Worm (Caenorhabditis elegans) whole organism, young adult: Measurements from ENCODE around the gene Y59C2A.2.

Experiments
- C06A6.2 ChIP-seq: fragments of 200-800 bp; sonication (Bioruptor generic); conservative IDR thresholded peaks from 2 replicates; pipeline ENCODE4 v1.3.6; 2022; ENCODE audit warnings: missing genetic modification characterization, missing compliant biosample characterization
- F23B12.7 ChIP-seq: sonication (generic microtip); optimal IDR thresholded peaks from 2 replicates; lab custom pipeline; 2017; ENCODE audit warnings: missing genetic modification characterization, mild to moderate bottlenecking, missing compliant biosample characterization, antibody characterized with exemption, moderate library complexity; ENCODE audit not compliant: insufficient read depth
- F57C9.4 ChIP-seq: sonication (generic microtip); optimal IDR thresholded peaks from 2 replicates; lab custom pipeline; 2017; ENCODE audit warnings: mild to moderate bottlenecking, missing genetic modification characterization, missing compliant biosample characterization
- Y79H2A.3 ChIP-seq: fragments of 200-800 bp; sonication (Bioruptor generic); conservative IDR thresholded peaks from 2 replicates; pipeline ENCODE4 v1.3.6; 2022; ENCODE audit warnings: missing genetic modification reagents, missing genetic modification characterization, missing compliant biosample characterization
- snpc-4 ChIP-seq, 5 experiments: fragments of 150-350 bp in 1 of 5; sonication (generic microtip) in 4 of 5; optimal IDR thresholded peaks; 2 replicates each; lab custom pipeline; 2014 to 2018; ENCODE audit warnings: missing genetic modification characterization in 5 of 5, missing biosample characterization in 3 of 5, antibody characterized with exemption in 2 of 5, mild to moderate bottlenecking in 2 of 5, missing compliant biosample characterization in 2 of 5, missing genotype in 2 of 5, moderate library complexity in 2 of 5, missing genetic modification reagents in 1 of 5
- tlf-1 ChIP-seq: fragments of 200-800 bp; sonication (Bioruptor generic); optimal IDR thresholded peaks from 2 replicates; lab custom pipeline; 2018; ENCODE audit warnings: mild to moderate bottlenecking, missing genetic modification characterization, missing compliant biosample characterization

ce11 chrII:2215512-2215911, 11.6 kb upstream of the Y59C2A.2 start:
- TF ChIP-seq snpc-4 (GFP tag; optimal IDR thresholded peaks at IDR 0.05; lab: Kevin White, UChicago) = no peak
- TF ChIP-seq snpc-4 (tag; optimal IDR thresholded peaks at IDR 0.05; lab: Kevin White, UChicago) = no peak
- no peak for TF ChIP-seq tlf-1
- TF ChIP-seq F57C9.4 (tag; lab: Kevin White, UChicago) = no peak
- no peak for TF ChIP-seq C06A6.2
- no peak for TF ChIP-seq Y79H2A.3
- TF ChIP-seq F23B12.7 (tag; lab: Kevin White, UChicago) = no peak
